Worm (Caenorhabditis elegans): ENCODE data around the gene ads-1.

DNA sequence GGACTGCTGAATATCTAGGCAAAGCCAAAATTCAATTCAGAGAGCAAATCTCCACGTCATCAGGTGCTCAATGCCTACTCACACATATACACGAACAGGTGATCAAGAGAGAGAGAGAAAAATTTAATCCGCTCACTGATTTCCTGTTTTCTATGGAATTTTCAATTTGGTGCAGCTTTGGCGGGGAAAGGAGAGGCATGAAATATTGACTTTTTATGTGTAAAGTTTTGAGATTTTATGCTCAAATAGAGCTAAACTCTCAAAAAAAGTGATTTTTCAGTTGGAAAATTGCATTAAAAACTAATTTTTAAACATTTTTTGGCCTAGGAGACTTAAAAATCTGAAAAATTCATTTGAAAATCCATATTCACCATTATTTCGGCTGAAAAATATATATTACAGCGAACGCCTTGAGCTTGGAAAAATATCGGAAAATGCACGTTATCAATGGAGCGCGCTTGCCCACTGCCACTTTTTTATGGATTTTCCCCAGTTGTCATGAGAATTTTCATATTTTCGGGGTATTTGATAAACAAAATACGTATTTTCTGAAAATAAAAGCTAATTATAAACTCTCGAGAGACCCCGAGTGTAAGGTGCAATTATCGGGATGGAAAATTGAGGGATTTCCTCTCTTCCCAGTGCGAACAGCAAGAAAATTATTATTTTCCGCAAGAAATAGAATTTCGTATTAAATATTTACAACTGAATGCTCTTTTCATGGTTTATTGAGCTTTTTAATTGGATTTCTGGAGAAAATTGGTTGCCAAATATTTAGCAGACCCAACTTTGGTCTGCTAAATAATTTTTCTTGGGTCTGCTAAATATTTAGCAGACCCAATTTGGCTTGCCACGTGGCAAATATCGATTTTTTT lies 45.2 kb upstream of the ads-1 start:
- TF ChIP-seq flt-1 (GFP tag; IDR thresholded peaks at IDR 0.05) (no peak), tbx-11 (GFP tag; IDR thresholded peaks at IDR 0.05) (no peak), hmbx-1 (tag; optimal IDR thresholded peaks at IDR 0.05) (no peak), tra-4 (tag; optimal IDR thresholded peaks at IDR 0.05) (no peak)
